Worm (Caenorhabditis elegans) whole organism, late embryonic: ENCODE results near the gene nhr-121.
"Not testable (repeated sequence)": the region's sequence is repeated elsewhere in the genome, so short reads cannot be mapped to it uniquely, and the experiment has no call there.

ENCODE experiments used
- K02D7.2 ChIP-seq: sonication (generic microtip); optimal IDR thresholded peaks from 2 replicates; lab custom pipeline; 2017; ENCODE audit warnings: mild to moderate bottlenecking, missing genetic modification characterization, missing compliant biosample characterization
- T23F11.4 ChIP-seq: fragments of 200-800 bp; sonication (Bioruptor generic); optimal IDR thresholded peaks from 2 replicates; lab custom pipeline; 2018; ENCODE audit warnings: mild to moderate bottlenecking, missing genetic modification characterization, missing compliant biosample characterization
- Y22D7AL.16 ChIP-seq: sonication (generic microtip); optimal IDR thresholded peaks from 2 replicates; lab custom pipeline; 2016; ENCODE audit warnings: missing genetic modification characterization, missing compliant biosample characterization
- ceh-24 ChIP-seq: sonication (generic microtip); optimal IDR thresholded peaks from 2 replicates; lab custom pipeline; 2016; ENCODE audit warnings: mild to moderate bottlenecking, missing genetic modification characterization, missing compliant biosample characterization
- ceh-48 ChIP-seq: sonication (generic microtip); optimal IDR thresholded peaks from 2 replicates; lab custom pipeline; 2016; ENCODE audit warnings: missing genetic modification characterization, inconsistent platforms, missing compliant biosample characterization
- ceh-6 ChIP-seq: fragments of 200-800 bp; sonication (Bioruptor generic); optimal IDR thresholded peaks from 2 replicates; lab custom pipeline; 2018; ENCODE audit warnings: mild to moderate bottlenecking, missing genetic modification characterization, missing compliant biosample characterization
- ceh-9 ChIP-seq: sonication (generic microtip); optimal IDR thresholded peaks from 2 replicates; lab custom pipeline; 2016; ENCODE audit warnings: mild to moderate bottlenecking, missing genetic modification characterization, inconsistent platforms, missing compliant biosample characterization
- che-1 ChIP-seq: sonication (generic microtip); optimal IDR thresholded peaks from 2 replicates; lab custom pipeline; 2016; ENCODE audit warnings: mild to moderate bottlenecking, missing genetic modification characterization, missing compliant biosample characterization
- dve-1 ChIP-seq: sonication (generic microtip); optimal IDR thresholded peaks from 2 replicates; lab custom pipeline; 2017; ENCODE audit warnings: antibody characterized with exemption, mild to moderate bottlenecking, missing genetic modification characterization, missing compliant biosample characterization
- ets-4 ChIP-seq: sonication (generic microtip); optimal IDR thresholded peaks from 2 replicates; lab custom pipeline; 2016; ENCODE audit warnings: missing genetic modification characterization, missing compliant biosample characterization
- fax-1 ChIP-seq: sonication (generic microtip); optimal IDR thresholded peaks from 2 replicates; lab custom pipeline; 2016; ENCODE audit warnings: missing genotype, missing genetic modification characterization, missing compliant biosample characterization
- fkh-10 ChIP-seq: fragments of 150-350 bp; optimal IDR thresholded peaks from 2 replicates; lab custom pipeline; 2014; ENCODE audit warnings: missing biosample characterization, missing genetic modification reagents, missing genetic modification characterization
- gmeb-2 ChIP-seq: sonication (generic microtip); optimal IDR thresholded peaks from 2 replicates; lab custom pipeline; 2016; ENCODE audit warnings: missing genetic modification characterization, inconsistent platforms, missing compliant biosample characterization
- hlh-15 ChIP-seq: sonication (generic microtip); optimal IDR thresholded peaks from 2 replicates; lab custom pipeline; 2016; ENCODE audit warnings: missing genetic modification characterization, missing compliant biosample characterization
- hlh-30 ChIP-seq: sonication (generic microtip); optimal IDR thresholded peaks from 2 replicates; lab custom pipeline; 2017; ENCODE audit warnings: antibody characterized with exemption, missing genetic modification characterization, missing compliant biosample characterization; ENCODE audit not compliant: insufficient read depth
- hlh-6 ChIP-seq: sonication (generic microtip); optimal IDR thresholded peaks from 2 replicates; lab custom pipeline; 2016; ENCODE audit warnings: missing genotype, missing genetic modification characterization, missing compliant biosample characterization
- hlh-8 ChIP-seq: sonication (generic microtip); optimal IDR thresholded peaks from 2 replicates; lab custom pipeline; 2016; ENCODE audit warnings: missing genotype, missing genetic modification characterization, missing compliant biosample characterization
- lim-6 ChIP-seq: sonication (generic microtip); optimal IDR thresholded peaks from 2 replicates; lab custom pipeline; 2016; ENCODE audit warnings: missing genetic modification characterization, missing compliant biosample characterization
- nfya-1 ChIP-seq: sonication (generic microtip); optimal IDR thresholded peaks from 2 replicates; lab custom pipeline; 2017; ENCODE audit warnings: missing genetic modification characterization, mild to moderate bottlenecking, missing compliant biosample characterization, antibody characterized with exemption, moderate library complexity
- npax-4 ChIP-seq: sonication (generic microtip); optimal IDR thresholded peaks from 2 replicates; lab custom pipeline; 2016; ENCODE audit warnings: missing genetic modification characterization, missing compliant biosample characterization
- pag-3 ChIP-seq: sonication (generic microtip); optimal IDR thresholded peaks from 2 replicates; lab custom pipeline; 2016; ENCODE audit warnings: missing compliant biosample characterization, missing genetic modification characterization, borderline replicate concordance
- sdc-2 ChIP-seq: sonication (generic microtip); optimal IDR thresholded peaks from 2 replicates; lab custom pipeline; 2016; ENCODE audit warnings: missing genotype, missing genetic modification characterization, missing compliant biosample characterization
- syd-9 ChIP-seq: sonication (generic microtip); optimal IDR thresholded peaks from 2 replicates; lab custom pipeline; 2016; ENCODE audit warnings: mild to moderate bottlenecking, missing genetic modification characterization, moderate library complexity, missing compliant biosample characterization
- ttx-3 ChIP-seq: sonication (generic microtip); optimal IDR thresholded peaks from 2 replicates; lab custom pipeline; 2016; ENCODE audit warnings: missing genetic modification reagents, missing genetic modification characterization, missing compliant biosample characterization
- unc-42 ChIP-seq: sonication (generic microtip); optimal IDR thresholded peaks from 2 replicates; lab custom pipeline; 2016; ENCODE audit warnings: missing genotype, missing genetic modification characterization, missing compliant biosample characterization
- ztf-16 ChIP-seq: sonication (generic microtip); optimal IDR thresholded peaks from 2 replicates; lab custom pipeline; 2017; ENCODE audit warnings: missing genetic modification characterization, missing compliant biosample characterization

The nhr-121 gene

ce11 chrIII:2468202-2468601 is 13.6 kb upstream of the nhr-121 start, which contains the start of the genes E02H9.9 and E02H9.1:
TSS of gene E02H9.9 (minus strand) at chrIII:2468302.
TSS of gene E02H9.1 (plus strand) at chrIII:2468486.
- TF ChIP-seq T23F11.4 (GFP tag; lab: Kevin White, UChicago) (no peak), pag-3 (tag; lab: Kevin White, UChicago) (no peak), fkh-10 (GFP tag; lab: Kevin White, UChicago) (no peak)
- TF ChIP-seq, all 69 proteins: peak for 0

- not testable (repeated sequence) for TF ChIP-seq Y22D7AL.16; ttx-3 (tag; lab: Kevin White, UChicago); gmeb-2 (tag; lab: Kevin White, UChicago)
These were observed 4.1 kb upstream of the nhr-121 start, which contains the start of gene E02H9.3 for ce11 chrIII:2458742-2459141. TSS of gene E02H9.3 (plus strand) at chrIII:2459042.

ce11 chrIII:2455456-2455855 is 849 bp upstream of the nhr-121 start:
- peak; percentile 30 for TF ChIP-seq sdc-2
- peak; percentile 16 for TF ChIP-seq syd-9
- TF ChIP-seq hlh-6 (tag; lab: Kevin White, UChicago) = peak; percentile 15
- TF ChIP-seq dve-1 = peak; percentile 26

- no peak for TF ChIP-seq ceh-9 (tag; lab: Kevin White, UChicago)
- TF ChIP-seq pag-3 (tag; lab: Kevin White, UChicago) = no peak
- TF ChIP-seq npax-4 = no peak
- no peak for TF ChIP-seq unc-42 (tag; lab: Kevin White, UChicago)
- TF ChIP-seq ceh-6 = no peak
- TF ChIP-seq ets-4 = no peak
- no peak for TF ChIP-seq ceh-24 (tag; lab: Kevin White, UChicago)
- no peak for TF ChIP-seq ztf-16 (tag; lab: Kevin White, UChicago)
- no peak for TF ChIP-seq hlh-30 (tag; lab: Kevin White, UChicago)
- TF ChIP-seq lim-6 (tag; lab: Kevin White, UChicago) = no peak
- no peak for TF ChIP-seq nfya-1
- no peak for TF ChIP-seq hlh-15
- TF ChIP-seq, all 69 proteins: peak for 0
These were observed 8.9 kb downstream of the nhr-121 start, which contains the start of the genes E02H9.7 and klo-2 for ce11 chrIII:2445574-2446259. TSS of gene E02H9.7 (minus strand) at chrIII:2445674. TSS of gene klo-2 (plus strand) at chrIII:2446209.

ce11 chrIII:2438543-2438942 is 16.1 kb downstream of the nhr-121 start, which contains the start of gene E02H9.13:
TSS of gene E02H9.13 (minus strand) at chrIII:2438741.
- TF ChIP-seq hlh-8 (no peak), ceh-48 (tag; lab: Kevin White, UChicago) (peak; percentile 89)

ce11 chrIII:2435805-2436204 is 18.8 kb downstream of the nhr-121 start, which contains the start of gene E02H9.6:
TSS of gene E02H9.6 (plus strand) at chrIII:2436105.
- not testable (repeated sequence) for TF ChIP-seq fax-1, lim-6, ceh-24 (tag; lab: Kevin White, UChicago)

- not testable (repeated sequence) for TF ChIP-seq ceh-9, K02D7.2, che-1 (tag; lab: Kevin White, UChicago)
- TF ChIP-seq, all 69 proteins: peak for 0; not testable (repeated sequence) for 69
These were observed 19.2 kb downstream of the nhr-121 start, which contains the start of gene W04B5.6 for ce11 chrIII:2435373-2435772. TSS of gene W04B5.6 (minus strand) at chrIII:2435473.
